Worm (Caenorhabditis elegans) whole organism, young adult: ENCODE measurements around the gene dnj-13.
A peak's percentile ranks its signal among the peaks of the same experiment; 100 is the strongest.

Experiments used
- B0336.3 ChIP-seq: fragments of 200-800 bp; sonication (Bioruptor generic); IDR thresholded peaks from 2 replicates; pipeline ENCODE4 v1.3.6; 2022; ENCODE audit warnings: missing genetic modification characterization, missing compliant biosample characterization
- F10E7.11 ChIP-seq: sonication (generic microtip); optimal IDR thresholded peaks from 2 replicates; lab custom pipeline; 2017; ENCODE audit warnings: mild to moderate bottlenecking, missing genetic modification characterization, moderate library complexity, missing compliant biosample characterization
- F23B12.7 ChIP-seq: sonication (generic microtip); optimal IDR thresholded peaks from 2 replicates; lab custom pipeline; 2017; ENCODE audit warnings: missing genetic modification characterization, mild to moderate bottlenecking, missing compliant biosample characterization, antibody characterized with exemption, moderate library complexity; ENCODE audit not compliant: insufficient read depth
- F55B11.4 ChIP-seq: sonication (generic microtip); optimal IDR thresholded peaks from 2 replicates; lab custom pipeline; 2016; ENCODE audit warnings: missing compliant biosample characterization, missing genetic modification characterization, borderline replicate concordance; ENCODE audit not compliant: insufficient read depth
- K12H6.12 ChIP-seq: fragments of 200-800 bp; sonication (Bioruptor generic); optimal IDR thresholded peaks from 2 replicates; lab custom pipeline; 2018; ENCODE audit warnings: mild to moderate bottlenecking, missing genetic modification characterization, missing compliant biosample characterization
- T07F8.4 ChIP-seq: sonication (generic microtip); optimal IDR thresholded peaks from 2 replicates; lab custom pipeline; 2016; ENCODE audit warnings: mild to moderate bottlenecking, missing genetic modification characterization, moderate library complexity, missing compliant biosample characterization
- Y53G8AR.9 ChIP-seq: fragments of 200-800 bp; sonication (Bioruptor generic); conservative IDR thresholded peaks from 2 replicates; pipeline ENCODE4 v1.3.6; 2022; ENCODE audit warnings: missing genetic modification reagents, missing genetic modification characterization, missing compliant biosample characterization
- ama-1 ChIP-seq, 3 experiments: fragments of 150-350 bp in 1 of 3; sonication (generic microtip) in 2 of 3; optimal IDR thresholded peaks; 2 replicates each; lab custom pipeline; 2014 to 2018; ENCODE audit warnings: missing biosample characterization in 2 of 3, missing genetic modification characterization in 2 of 3, missing genetic modification reagents in 2 of 3
- aptf-3 ChIP-seq: fragments of 200-800 bp; sonication (Bioruptor generic); IDR thresholded peaks from 2 replicates; pipeline ENCODE4 v1.3.6; 2022; ENCODE audit warnings: missing genetic modification characterization, missing compliant biosample characterization
- ceh-79 ChIP-seq: sonication (generic microtip); optimal IDR thresholded peaks from 2 replicates; lab custom pipeline; 2017; ENCODE audit warnings: mild to moderate bottlenecking, missing genetic modification characterization, missing compliant biosample characterization
- chd-7 ChIP-seq: sonication (generic microtip); optimal IDR thresholded peaks from 2 replicates; lab custom pipeline; 2016; ENCODE audit warnings: mild to moderate bottlenecking, missing genetic modification characterization, moderate library complexity, missing compliant biosample characterization
- dox-1 ChIP-seq: fragments of 200-800 bp; sonication (Bioruptor generic); IDR thresholded peaks from 2 replicates; pipeline ENCODE4 v1.3.6; 2022; ENCODE audit warnings: missing genetic modification reagents, missing genetic modification characterization, missing compliant biosample characterization
- dpl-1 ChIP-seq: fragments of 150-350 bp; optimal IDR thresholded peaks from 2 replicates; lab custom pipeline; 2014; ENCODE audit warnings: missing biosample characterization, missing genetic modification reagents, missing genetic modification characterization
- efl-1 ChIP-seq: fragments of 150-350 bp; optimal IDR thresholded peaks from 2 replicates; lab custom pipeline; 2014; ENCODE audit warnings: missing biosample characterization, missing genetic modification reagents, missing genetic modification characterization
- him-1 ChIP-seq: sonication (generic microtip); optimal IDR thresholded peaks from 2 replicates; lab custom pipeline; 2016; ENCODE audit warnings: missing genotype, missing genetic modification reagents, missing genetic modification characterization, missing compliant biosample characterization
- hlh-26 ChIP-seq: fragments of 200-800 bp; sonication (Bioruptor generic); conservative IDR thresholded peaks from 2 replicates; pipeline ENCODE4 v1.3.6; 2022; ENCODE audit warnings: missing genetic modification reagents, missing genetic modification characterization, missing compliant biosample characterization
- hmg-1.2 ChIP-seq: fragments of 200-800 bp; sonication (Bioruptor generic); IDR thresholded peaks from 2 replicates; pipeline ENCODE4 v1.3.6; 2022; ENCODE audit warnings: missing genetic modification reagents, missing genetic modification characterization, missing compliant biosample characterization
- hrde-1 ChIP-seq: sonication (generic microtip); optimal IDR thresholded peaks from 2 replicates; lab custom pipeline; 2016; ENCODE audit warnings: missing genetic modification characterization, mild to moderate bottlenecking, missing compliant biosample characterization, moderate library complexity, missing genotype, missing genetic modification reagents, borderline replicate concordance
- hsf-1 ChIP-seq: fragments of 200-800 bp; sonication (Bioruptor generic); IDR thresholded peaks from 2 replicates; pipeline ENCODE4 v1.3.6; 2022; ENCODE audit warnings: missing genetic modification reagents, missing genetic modification characterization, missing compliant biosample characterization
- let-526 ChIP-seq: fragments of 200-800 bp; sonication (Bioruptor generic); IDR thresholded peaks from 2 replicates; pipeline ENCODE4 v1.3.6; 2022; ENCODE audit warnings: missing genetic modification reagents, missing genetic modification characterization, missing compliant biosample characterization
- lsl-1 ChIP-seq: fragments of 200-800 bp; sonication (Bioruptor generic); optimal IDR thresholded peaks from 2 replicates; lab custom pipeline; 2018; ENCODE audit warnings: mild to moderate bottlenecking, missing genetic modification characterization, moderate library complexity, missing compliant biosample characterization
- madf-6 ChIP-seq: fragments of 200-800 bp; sonication (Bioruptor generic); IDR thresholded peaks from 2 replicates; pipeline ENCODE4 v1.3.6; 2022; ENCODE audit warnings: missing genetic modification reagents, missing genetic modification characterization, missing compliant biosample characterization
- mel-28 ChIP-seq: sonication (generic microtip); optimal IDR thresholded peaks from 2 replicates; lab custom pipeline; 2016; ENCODE audit warnings: borderline replicate concordance, mild to moderate bottlenecking, missing genetic modification characterization, missing compliant biosample characterization
- mes-4 ChIP-seq: sonication (generic microtip); optimal IDR thresholded peaks from 2 replicates; lab custom pipeline; 2016; ENCODE audit warnings: missing genotype, missing genetic modification characterization, missing compliant biosample characterization
- nfyb-1 ChIP-seq: fragments of 200-800 bp; sonication (Bioruptor generic); IDR thresholded peaks from 2 replicates; pipeline ENCODE4 v1.3.6; 2022; ENCODE audit warnings: missing genetic modification reagents, missing genetic modification characterization, missing compliant biosample characterization
- nhr-80 ChIP-seq: sonication (generic microtip); optimal IDR thresholded peaks from 2 replicates; lab custom pipeline; 2016; ENCODE audit warnings: missing genetic modification characterization, missing compliant biosample characterization
- nhr-90 ChIP-seq: sonication (generic microtip); optimal IDR thresholded peaks from 2 replicates; lab custom pipeline; 2016; ENCODE audit warnings: missing genotype, mild to moderate bottlenecking, missing genetic modification characterization, missing compliant biosample characterization
- pha-4 ChIP-seq: fragments of 150-350 bp; sonication (generic microtip); optimal IDR thresholded peaks from 2 replicates; lab custom pipeline; 2014; ENCODE audit warnings: missing biosample characterization, missing genetic modification reagents, missing genetic modification characterization
- repo-1 ChIP-seq: sonication (generic microtip); optimal IDR thresholded peaks from 2 replicates; lab custom pipeline; 2017; ENCODE audit warnings: mild to moderate bottlenecking, missing genetic modification characterization, missing compliant biosample characterization
- somi-1 ChIP-seq: fragments of 200-800 bp; sonication (Bioruptor generic); optimal IDR thresholded peaks from 2 replicates; lab custom pipeline; 2018; ENCODE audit warnings: mild to moderate bottlenecking, missing genetic modification characterization, missing compliant biosample characterization
- ztf-22 ChIP-seq: fragments of 200-800 bp; sonication (Bioruptor generic); optimal IDR thresholded peaks from 2 replicates; lab custom pipeline; 2018; ENCODE audit warnings: mild to moderate bottlenecking, missing genetic modification characterization, moderate library complexity, missing compliant biosample characterization
- ztf-26 ChIP-seq: sonication (generic microtip); optimal IDR thresholded peaks from 2 replicates; lab custom pipeline; 2017; ENCODE audit warnings: missing genetic modification characterization, missing compliant biosample characterization
- ztf-28 ChIP-seq: fragments of 200-800 bp; sonication (Bioruptor generic); IDR thresholded peaks from 2 replicates; pipeline ENCODE4 v1.3.6; 2022; ENCODE audit warnings: missing genetic modification reagents, missing genetic modification characterization, missing compliant biosample characterization

Gene dnj-13

ce11 chrII:11496767-11497166 lies 48.7 kb upstream of the dnj-13 start, which contains the start of gene emc-5:
Gene emc-5, plus strand, starts transcription at chrII:11496780.
- TF ChIP-seq dox-1 (0 out of 2 replicates have a peak, but pooled peaks have one; percentile 5), F10E7.11 (tag; lab: Kevin White, UChicago) (no peak), somi-1 (GFP tag; lab: Kevin White, UChicago) (peak; percentile 10), aptf-3 (GFP tag; lab: Robert Waterston, UW) (no peak), madf-6 (GFP tag; lab: Robert Waterston, UW) (peak; percentile 36; the same call in 1 of the 2 replicates), hmg-1.2 (peak; percentile 22; the same call in 1 of the 2 replicates), repo-1 (peak; percentile 9)

- TF ChIP-seq mel-28 (tag; lab: Kevin White, UChicago) (no peak), nfyb-1 (GFP tag; lab: Robert Waterston, UW) (no peak), madf-6 (GFP tag; lab: Robert Waterston, UW) (no peak), F55B11.4 (tag; lab: Kevin White, UChicago) (no peak), ztf-22 (GFP tag; lab: Kevin White, UChicago) (no peak), hrde-1 (tag; lab: Kevin White, UChicago) (no peak), ztf-28 (GFP tag; lab: Robert Waterston, UW) (no peak), chd-7 (tag; lab: Kevin White, UChicago) (no peak)
Measured at ce11 chrII:11497365-11497764, 48.1 kb upstream of the dnj-13 start, which contains the start of gene B0334.5. Gene B0334.5, plus strand, starts transcription at chrII:11497665.

DNA sequence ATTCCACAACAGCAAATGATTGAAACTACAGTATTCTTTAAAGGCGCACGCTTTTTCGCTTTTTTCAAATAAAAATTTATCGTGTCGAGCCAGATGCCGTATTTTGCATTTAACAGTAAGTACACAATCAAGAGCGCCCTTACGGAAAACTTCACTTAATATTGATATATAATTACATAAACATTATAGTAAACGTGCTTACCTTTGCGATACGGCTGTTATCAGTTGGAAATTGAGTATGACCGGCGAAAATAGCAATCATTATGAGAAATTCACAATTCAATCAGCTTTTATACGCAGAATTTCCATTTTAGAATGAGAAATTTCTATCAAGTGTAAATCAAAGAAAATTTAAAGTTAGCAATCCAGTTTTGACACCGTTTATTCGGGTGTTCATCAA lies 45.3 kb upstream of the dnj-13 start, which contains the start of gene B0334.20:
Gene B0334.20 (minus strand): TSS at position 262 of the 400 bp plus-strand sequence.
- TF ChIP-seq lsl-1 (GFP tag; lab: Kevin White, UChicago) (peak; percentile 5), nhr-80 (peak; percentile 9), ama-1 (optimal IDR thresholded peaks at IDR 0.05; lab: Kevin White, UChicago) (no peak), ama-1 (GFP tag; optimal IDR thresholded peaks at IDR 0.05; lab: Kevin White, UChicago) (no peak)

DNA sequence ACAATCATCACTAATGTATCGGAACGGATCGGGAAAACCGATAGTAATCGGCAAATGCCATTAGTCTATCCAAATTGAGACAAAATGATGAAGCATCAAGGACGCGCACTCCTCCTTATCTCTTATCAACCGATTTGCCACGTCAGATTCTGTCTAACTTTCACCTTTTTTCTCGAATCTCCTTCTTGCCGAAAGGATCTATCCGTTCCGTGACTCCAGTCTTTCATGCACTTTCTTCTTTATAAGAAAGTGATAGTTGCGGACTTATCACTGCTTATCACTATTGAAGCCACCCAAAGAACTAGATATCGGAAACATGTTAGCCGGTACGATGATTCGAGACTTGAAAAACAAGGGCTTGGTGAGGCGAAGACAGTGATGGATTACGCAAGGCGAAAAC lies 43.5 kb upstream of the dnj-13 start:
- TF ChIP-seq hmg-1.2, result no peak
- TF ChIP-seq T07F8.4 (tag; lab: Kevin White, UChicago), result no peak
- TF ChIP-seq repo-1, result no peak
- no peak for TF ChIP-seq dpl-1 (GFP tag; lab: Kevin White, UChicago)
- TF ChIP-seq Y53G8AR.9 (GFP tag; lab: Robert Waterston, UW), result no peak
- no peak for TF ChIP-seq K12H6.12
- TF ChIP-seq efl-1, result no peak
- TF ChIP-seq ceh-79, result no peak
- no peak for TF ChIP-seq ztf-26
- TF ChIP-seq B0336.3 (GFP tag; lab: Robert Waterston, UW), result no peak
- no peak for TF ChIP-seq pha-4
- no peak for TF ChIP-seq nhr-90 (tag; lab: Kevin White, UChicago)
- TF ChIP-seq mes-4, result no peak
- TF ChIP-seq him-1 (tag; lab: Kevin White, UChicago), result no peak

- TF ChIP-seq hlh-26 (GFP tag; lab: Robert Waterston, UW) (no peak), let-526 (GFP tag; lab: Robert Waterston, UW) (0 out of 2 replicates have a peak, but pooled peaks have one; percentile 21), hsf-1 (GFP tag; lab: Robert Waterston, UW) (no peak), F23B12.7 (tag; lab: Kevin White, UChicago) (no peak)
Measured at ce11 chrII:11503761-11504160, 41.7 kb upstream of the dnj-13 start.
